Fruit fly (Drosophila melanogaster): ENCODE results near the gene hid.

hid gene

DNA sequence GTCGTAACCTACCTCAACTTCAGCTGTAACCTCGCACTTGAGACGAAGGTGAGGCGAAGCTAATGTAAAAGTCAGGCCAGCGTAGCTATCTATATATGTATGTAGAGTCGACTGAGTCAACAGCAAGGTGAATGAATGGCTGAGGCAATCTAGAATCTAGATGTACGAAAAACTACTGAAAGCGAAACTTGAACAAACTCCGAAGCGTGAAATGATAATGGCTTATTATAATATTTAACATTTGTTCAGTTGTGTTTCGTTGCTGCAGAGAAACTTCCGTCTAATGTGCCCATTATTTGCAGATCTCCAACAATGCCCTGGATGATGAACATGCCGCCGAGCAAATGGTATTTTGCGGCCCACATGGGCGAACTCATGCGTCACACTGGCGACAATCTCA is 40.8 kb downstream of the hid start (continued):
- TF ChIP-seq hb (GFP tag; IDR thresholded peaks at IDR 0.05; ENCODE audit: partially characterized antibody) (no peak), B-H1 (GFP tag; IDR thresholded peaks at IDR 0.05) (no peak), maf-S (GFP tag; optimal IDR thresholded peaks at IDR 0.05) (no peak), CG7839 (tag; optimal IDR thresholded peaks at IDR 0.05) (no peak), Chrac-16 (GFP tag; optimal IDR thresholded peaks at IDR 0.05) (no peak), CG8944 (GFP tag; optimal IDR thresholded peaks at IDR 0.05) (no peak), slou (GFP tag; optimal IDR thresholded peaks at IDR 0.05) (no peak), Fer1 (GFP tag; optimal IDR thresholded peaks at IDR 0.05) (peak; percentile 45), Dref (GFP tag; IDR thresholded peaks at IDR 0.05) (no peak), CG4820 (GFP tag; optimal IDR thresholded peaks at IDR 0.05) (no peak), Meics (GFP tag; optimal IDR thresholded peaks at IDR 0.05) (peak; percentile 18), sim (GFP tag; IDR thresholded peaks at IDR 0.05) (no peak), ems (GFP tag; optimal IDR thresholded peaks at IDR 0.05) (no peak), CG4282 (GFP tag; optimal IDR thresholded peaks at IDR 0.05) (no peak), knrl (GFP tag; IDR thresholded peaks at IDR 0.05; ENCODE audit: partially characterized antibody) (no peak), crol (GFP tag; IDR thresholded peaks at IDR 0.05) (no peak), h (optimal IDR thresholded peaks at IDR 0.05) (no peak), CG9932 (GFP tag; IDR thresholded peaks at IDR 0.05) (no peak), Mad (GFP tag; optimal IDR thresholded peaks at IDR 0.05) (no peak), zf30C (GFP tag; optimal IDR thresholded peaks at IDR 0.05) (no peak), nmo (GFP tag; optimal IDR thresholded peaks at IDR 0.05) (no peak), nau (GFP tag; optimal IDR thresholded peaks at IDR 0.05) (peak; percentile 8), pzg (GFP tag; optimal IDR thresholded peaks at IDR 0.05) (no peak), Hr3 (GFP tag; optimal IDR thresholded peaks at IDR 0.05) (no peak), vfl (GFP tag; optimal IDR thresholded peaks at IDR 0.05) (no peak), HHEX (GFP tag; optimal IDR thresholded peaks at IDR 0.05) (peak; percentile 18), gsb (GFP tag; IDR thresholded peaks at IDR 0.05) (no peak), en (GFP tag; optimal IDR thresholded peaks at IDR 0.05) (no peak), CG2678 (tag; optimal IDR thresholded peaks at IDR 0.05) (peak; percentile 5), pho (GFP tag; optimal IDR thresholded peaks at IDR 0.05) (no peak), Atf6 (GFP tag; IDR thresholded peaks at IDR 0.05) (peak; percentile 41; the same call in 1 of the 2 replicates), Med (GFP tag) (peak; percentile 67), fd64A (GFP tag; optimal IDR thresholded peaks at IDR 0.05) (no peak), sna (GFP tag; IDR thresholded peaks at IDR 0.05; ENCODE audit: partially characterized antibody) (no peak), lilli (GFP tag; optimal IDR thresholded peaks at IDR 0.05) (no peak), CG18476 (GFP tag; optimal IDR thresholded peaks at IDR 0.05) (no peak), Taf1 (GFP tag; IDR thresholded peaks at IDR 0.05) (no peak), CG10209 (GFP tag; optimal IDR thresholded peaks at IDR 0.05) (peak; percentile 41), CG1603 (tag; optimal IDR thresholded peaks at IDR 0.05) (no peak), repo (GFP tag; optimal IDR thresholded peaks at IDR 0.05) (no peak), Optix (GFP tag; IDR thresholded peaks at IDR 0.05) (no peak), sd (tag; optimal IDR thresholded peaks at IDR 0.05) (no peak), esg (GFP tag; conservative IDR thresholded peaks at IDR 0.05) (no peak), CHES-1-like (GFP tag; optimal IDR thresholded peaks at IDR 0.05) (peak; percentile 8), twi (tag; optimal IDR thresholded peaks at IDR 0.05) (no peak), ERR (GFP tag; optimal IDR thresholded peaks at IDR 0.05) (no peak), CG9609 (GFP tag; optimal IDR thresholded peaks at IDR 0.05) (no peak), Fer2 (tag; optimal IDR thresholded peaks at IDR 0.05) (no peak), CG2712 (tag; optimal IDR thresholded peaks at IDR 0.05) (no peak), CG18764 (GFP tag; optimal IDR thresholded peaks at IDR 0.05) (no peak), CG18619 (GFP tag; optimal IDR thresholded peaks at IDR 0.05) (no peak), rib (GFP tag; IDR thresholded peaks at IDR 0.05) (no peak), Dp (GFP tag; optimal IDR thresholded peaks at IDR 0.05) (no peak)

Data from whole organism, embryonic.